Worm (Caenorhabditis elegans) whole organism, midembryonic: Measurements from ENCODE around the gene T26C11.4.

Source experiments
- T22C8.4 ChIP-seq: fragments of 200-800 bp; sonication (Bioruptor generic); IDR thresholded peaks from 2 replicates; pipeline ENCODE4 v1.3.6; 2022; ENCODE audit warnings: missing genetic modification characterization, missing compliant biosample characterization
- cog-1 ChIP-seq: sonication (generic microtip); optimal IDR thresholded peaks from 2 replicates; lab custom pipeline; 2016; ENCODE audit warnings: missing genetic modification characterization, missing compliant biosample characterization
- flt-1 ChIP-seq: fragments of 200-800 bp; sonication (Bioruptor generic); IDR thresholded peaks from 2 replicates; pipeline ENCODE4 v1.3.6; 2022; ENCODE audit warnings: missing genetic modification characterization, missing compliant biosample characterization
- klf-2 ChIP-seq: fragments of 200-800 bp; sonication (Bioruptor generic); conservative IDR thresholded peaks from 2 replicates; pipeline ENCODE4 v1.3.6; 2022; ENCODE audit warnings: missing genetic modification reagents, missing genetic modification characterization, missing compliant biosample characterization
- med-1 ChIP-seq: sonication (generic microtip); optimal IDR thresholded peaks from 2 replicates; lab custom pipeline; 2017; ENCODE audit warnings: missing genetic modification characterization, mild to moderate bottlenecking, missing compliant biosample characterization, antibody characterized with exemption, missing genetic modification reagents; ENCODE audit not compliant: insufficient read depth
- ref-1 ChIP-seq: fragments of 200-800 bp; sonication (Bioruptor generic); conservative IDR thresholded peaks from 2 replicates; pipeline ENCODE4 v1.3.6; 2022; ENCODE audit warnings: missing genetic modification reagents, missing genetic modification characterization, missing compliant biosample characterization
- tab-1 ChIP-seq: fragments of 200-800 bp; sonication (Bioruptor generic); IDR thresholded peaks from 2 replicates; pipeline ENCODE4 v1.3.6; 2022; ENCODE audit warnings: missing genetic modification characterization, missing compliant biosample characterization
- ztf-23 ChIP-seq: fragments of 200-800 bp; sonication (Bioruptor generic); IDR thresholded peaks from 2 replicates; pipeline ENCODE4 v1.3.6; 2022; ENCODE audit warnings: missing genetic modification reagents, missing genetic modification characterization, missing compliant biosample characterization
- ztf-29 ChIP-seq: fragments of 200-800 bp; sonication (Bioruptor generic); IDR thresholded peaks from 2 replicates; pipeline ENCODE4 v1.3.6; 2022; ENCODE audit warnings: missing genetic modification reagents, missing genetic modification characterization, missing compliant biosample characterization

- no peak for TF ChIP-seq ztf-23
- no peak for TF ChIP-seq ref-1 (GFP tag; lab: Robert Waterston, UW)
- TF ChIP-seq flt-1 (GFP tag; lab: Robert Waterston, UW): no peak
- TF ChIP-seq ztf-29: no peak
- no peak for TF ChIP-seq cog-1 (tag; lab: Kevin White, UChicago)
- TF ChIP-seq klf-2 (GFP tag; lab: Robert Waterston, UW): no peak
- no peak for TF ChIP-seq med-1 (GFP tag; lab: Kevin White, UChicago)
- no peak for TF ChIP-seq T22C8.4 (GFP tag; lab: Robert Waterston, UW)
- no peak for TF ChIP-seq tab-1 (GFP tag; lab: Robert Waterston, UW)
These were observed 12.4 kb upstream of the T26C11.4 start for ce11 chrX:1857777-1858176.
